Worm (Caenorhabditis elegans) whole organism, L4 larva: Measurements from ENCODE around the gene ZK632.9.

ENCODE experiments used
- D1046.2 ChIP-seq: fragments of 200-800 bp; sonication (Bioruptor generic); IDR thresholded peaks from 2 replicates; pipeline ENCODE4 v1.3.6; 2022; ENCODE audit warnings: missing genetic modification characterization, missing compliant biosample characterization
- T20F7.1 ChIP-seq: fragments of 200-800 bp; sonication (Bioruptor generic); optimal IDR thresholded peaks from 2 replicates; lab custom pipeline; 2018; ENCODE audit warnings: mild to moderate bottlenecking, missing genetic modification characterization, missing compliant biosample characterization
- Y5F2A.4 ChIP-seq: fragments of 200-800 bp; sonication (Bioruptor generic); optimal IDR thresholded peaks from 2 replicates; lab custom pipeline; 2018; ENCODE audit warnings: mild to moderate bottlenecking, missing genetic modification characterization, missing compliant biosample characterization
- Y75B8A.6 ChIP-seq: fragments of 200-800 bp; sonication (Bioruptor generic); IDR thresholded peaks from 2 replicates; pipeline ENCODE4 v1.3.6; 2022; ENCODE audit warnings: missing genetic modification reagents, missing genetic modification characterization, missing compliant biosample characterization
- ZK546.5 ChIP-seq, 2 experiments: sonication (generic microtip); optimal IDR thresholded peaks; 2 replicates each; lab custom pipeline; 2017; ENCODE audit warnings: missing biosample characterization in 2 of 2, missing genetic modification characterization in 2 of 2
- aha-1 ChIP-seq: fragments of 150-350 bp; peaks from one replicate; lab custom pipeline; 2014; ENCODE audit warnings: missing biosample characterization, missing genetic modification characterization
- aly-2 ChIP-seq: sonication (generic microtip); optimal IDR thresholded peaks from 2 replicates; lab custom pipeline; 2018; ENCODE audit warnings: missing biosample characterization, missing genetic modification characterization
- ama-1 ChIP-seq: fragments of 150-350 bp; optimal IDR thresholded peaks from 2 replicates; lab custom pipeline; 2014; ENCODE audit warnings: inconsistent platforms, mixed read lengths
- ceh-32 ChIP-seq: sonication (generic microtip); optimal IDR thresholded peaks from 2 replicates; lab custom pipeline; 2016; ENCODE audit warnings: mild to moderate bottlenecking, missing genetic modification characterization, missing compliant biosample characterization; ENCODE audit not compliant: poor library complexity
- ceh-44 ChIP-seq: fragments of 200-800 bp; sonication (Bioruptor generic); IDR thresholded peaks from 2 replicates; pipeline ENCODE4 v1.3.6; 2022; ENCODE audit warnings: missing genetic modification reagents, missing genetic modification characterization, missing compliant biosample characterization
- ces-1 ChIP-seq: fragments of 150-350 bp; sonication (generic microtip); optimal IDR thresholded peaks from 4 replicates; lab custom pipeline; 2014; ENCODE audit warnings: missing biosample characterization, missing genetic modification reagents, missing genetic modification characterization
- daf-19 ChIP-seq: fragments of 200-800 bp; sonication (Bioruptor generic); conservative IDR thresholded peaks from 2 replicates; pipeline ENCODE4 v1.3.6; 2022; ENCODE audit warnings: missing genetic modification characterization, missing compliant biosample characterization
- daf-8 ChIP-seq: fragments of 200-800 bp; sonication (Bioruptor generic); IDR thresholded peaks from 2 replicates; pipeline ENCODE4 v1.3.6; 2022; ENCODE audit warnings: missing genetic modification characterization, missing compliant biosample characterization
- dpl-1 ChIP-seq: fragments of 150-350 bp; optimal IDR thresholded peaks from 2 replicates; lab custom pipeline; 2014; ENCODE audit warnings: missing biosample characterization, missing genetic modification reagents, missing genetic modification characterization
- egl-27 ChIP-seq: sonication (generic microtip); optimal IDR thresholded peaks from 3 replicates; lab custom pipeline; 2017; ENCODE audit warnings: missing biosample characterization, missing genetic modification reagents, missing genetic modification characterization
- gei-8 ChIP-seq: fragments of 200-800 bp; sonication (Bioruptor generic); optimal IDR thresholded peaks from 2 replicates; lab custom pipeline; 2018; ENCODE audit warnings: mild to moderate bottlenecking, missing genetic modification characterization, missing compliant biosample characterization
- hif-1 ChIP-seq, 2 experiments: sonication (generic microtip); optimal IDR thresholded peaks; 2 replicates each; lab custom pipeline; 2016 to 2017; ENCODE audit warnings: missing compliant biosample characterization in 2 of 2, missing genetic modification characterization in 2 of 2, missing genetic modification reagents in 2 of 2, missing genotype in 2 of 2, mild to moderate bottlenecking in 1 of 2
- hlh-30 ChIP-seq: sonication (generic microtip); optimal IDR thresholded peaks from 2 replicates; lab custom pipeline; 2017; ENCODE audit warnings: antibody characterized with exemption, mild to moderate bottlenecking, missing genetic modification characterization, missing compliant biosample characterization; ENCODE audit not compliant: insufficient read depth
- lim-7 ChIP-seq: fragments of 200-800 bp; sonication (Bioruptor generic); IDR thresholded peaks from 2 replicates; pipeline ENCODE4 v1.3.6; 2022; ENCODE audit warnings: missing genetic modification characterization, missing compliant biosample characterization
- lin-13 ChIP-seq: fragments of 150-350 bp; optimal IDR thresholded peaks from 2 replicates; lab custom pipeline; 2014; ENCODE audit warnings: missing biosample characterization, missing genetic modification reagents, missing genetic modification characterization
- lin-29 ChIP-seq: fragments of 200-800 bp; sonication (Bioruptor generic); IDR thresholded peaks from 2 replicates; pipeline ENCODE4 v1.3.6; 2022; ENCODE audit warnings: missing genetic modification reagents, missing genetic modification characterization, missing compliant biosample characterization
- madf-9 ChIP-seq: fragments of 200-800 bp; sonication (Bioruptor generic); conservative IDR thresholded peaks from 2 replicates; pipeline ENCODE4 v1.3.6; 2022; ENCODE audit warnings: missing genetic modification reagents, missing genetic modification characterization, missing compliant biosample characterization
- mdl-1 ChIP-seq, 2 experiments: fragments of 150-350 bp in 1 of 2; sonication (generic microtip) in 1 of 2; optimal IDR thresholded peaks; 2 replicates each; lab custom pipeline; 2014 to 2017; ENCODE audit warnings: missing biosample characterization in 2 of 2, missing genetic modification characterization in 2 of 2
- mes-2 ChIP-seq: sonication (generic microtip); optimal IDR thresholded peaks from 2 replicates; lab custom pipeline; 2016; ENCODE audit warnings: missing genotype, mild to moderate bottlenecking, missing genetic modification characterization, missing compliant biosample characterization; ENCODE audit not compliant: poor library complexity, severe bottlenecking
- mxl-2 ChIP-seq: fragments of 200-800 bp; sonication (Bioruptor generic); conservative IDR thresholded peaks from 2 replicates; pipeline ENCODE4 v1.3.6; 2022; ENCODE audit warnings: missing genetic modification reagents, missing genetic modification characterization, missing compliant biosample characterization
- mxl-3 ChIP-seq: fragments of 200-800 bp; sonication (Bioruptor generic); optimal IDR thresholded peaks from 2 replicates; lab custom pipeline; 2018; ENCODE audit warnings: mild to moderate bottlenecking, missing genetic modification characterization, missing compliant biosample characterization
- nhr-11 ChIP-seq: fragments of 150-350 bp; optimal IDR thresholded peaks from 2 replicates; lab custom pipeline; 2014; ENCODE audit warnings: missing biosample characterization, missing genetic modification characterization
- nhr-25 ChIP-seq: sonication (generic microtip); optimal IDR thresholded peaks from 2 replicates; lab custom pipeline; 2017; ENCODE audit warnings: missing genetic modification characterization, mild to moderate bottlenecking, missing compliant biosample characterization, antibody characterized with exemption, moderate library complexity, borderline replicate concordance; ENCODE audit not compliant: insufficient read depth
- nhr-42 ChIP-seq: fragments of 200-800 bp; sonication (Bioruptor generic); IDR thresholded peaks from 2 replicates; pipeline ENCODE4 v1.3.6; 2022; ENCODE audit warnings: missing genetic modification characterization, missing compliant biosample characterization
- nhr-48 ChIP-seq: sonication (generic microtip); optimal IDR thresholded peaks from 2 replicates; lab custom pipeline; 2016; ENCODE audit warnings: mild to moderate bottlenecking, missing genetic modification characterization, missing compliant biosample characterization
- nhr-76 ChIP-seq: fragments of 150-350 bp; optimal IDR thresholded peaks from 2 replicates; lab custom pipeline; 2014; ENCODE audit warnings: missing biosample characterization, missing genetic modification characterization
- nhr-77 ChIP-seq: fragments of 150-350 bp; optimal IDR thresholded peaks from 2 replicates; lab custom pipeline; 2014; ENCODE audit warnings: missing biosample characterization, missing genetic modification characterization
- pha-4 ChIP-seq, 2 experiments: fragments of 150-350 bp in 1 of 2; fragments of 200-800 bp in 1 of 2; sonication (Bioruptor generic) in 1 of 2; IDR thresholded peaks in 1 of 2; optimal IDR thresholded peaks in 1 of 2; 2 replicates each; pipeline versions ENCODE4 v1.3.6 to Lab custom; 2014 to 2022; ENCODE audit warnings: missing genetic modification characterization in 2 of 2, missing genetic modification reagents in 2 of 2, missing biosample characterization in 1 of 2, missing compliant biosample characterization in 1 of 2
- rbr-2 ChIP-seq: sonication (generic microtip); optimal IDR thresholded peaks from 2 replicates; lab custom pipeline; 2016; ENCODE audit warnings: missing genotype, missing genetic modification characterization, missing compliant biosample characterization
- saeg-2 ChIP-seq: fragments of 200-800 bp; sonication (Bioruptor generic); IDR thresholded peaks from 2 replicates; pipeline ENCODE4 v1.3.6; 2022; ENCODE audit warnings: missing genetic modification reagents, missing genetic modification characterization, missing compliant biosample characterization
- set-16 ChIP-seq: fragments of 200-800 bp; sonication (Bioruptor generic); IDR thresholded peaks from 2 replicates; pipeline ENCODE4 v1.3.6; 2022; ENCODE audit warnings: missing genetic modification reagents, missing genetic modification characterization, missing compliant biosample characterization
- skn-1 ChIP-seq: fragments of 150-350 bp; optimal IDR thresholded peaks from 2 replicates; lab custom pipeline; 2014; ENCODE audit warnings: missing biosample characterization, missing genetic modification characterization
- snpc-1.2 ChIP-seq: fragments of 200-800 bp; sonication (Bioruptor generic); IDR thresholded peaks from 2 replicates; pipeline ENCODE4 v1.3.6; 2022; ENCODE audit warnings: missing genetic modification reagents, missing genetic modification characterization, missing compliant biosample characterization
- spr-3 ChIP-seq: fragments of 200-800 bp; sonication (Bioruptor generic); optimal IDR thresholded peaks from 2 replicates; lab custom pipeline; 2018; ENCODE audit warnings: mild to moderate bottlenecking, missing genetic modification characterization, missing compliant biosample characterization
- tag-97 ChIP-seq: fragments of 200-800 bp; sonication (Bioruptor generic); IDR thresholded peaks from 2 replicates; pipeline ENCODE4 v1.3.6; 2022; ENCODE audit warnings: missing genetic modification characterization, missing compliant biosample characterization
- unc-62 ChIP-seq, 3 experiments: fragments of 150-350 bp in 1 of 3; sonication (generic microtip); optimal IDR thresholded peaks in 2 of 3; peaks in 1 of 3; 1 replicate in 1 of 3; 2 replicates in 2 of 3; lab custom pipeline; 2014 to 2017; ENCODE audit warnings: missing biosample characterization in 3 of 3, missing genetic modification characterization in 3 of 3, missing genetic modification reagents in 3 of 3, missing genotype in 1 of 3
- vab-7 ChIP-seq: fragments of 200-800 bp; sonication (Bioruptor generic); IDR thresholded peaks from 2 replicates; pipeline ENCODE4 v1.3.6; 2022; ENCODE audit warnings: missing genetic modification reagents, missing genetic modification characterization, missing compliant biosample characterization
- zag-1 ChIP-seq: fragments of 150-350 bp; optimal IDR thresholded peaks from 2 replicates; lab custom pipeline; 2014; ENCODE audit warnings: missing biosample characterization, missing genetic modification characterization
- zfp-3 ChIP-seq: fragments of 200-800 bp; sonication (Bioruptor generic); conservative IDR thresholded peaks from 2 replicates; pipeline ENCODE4 v1.3.6; 2022; ENCODE audit warnings: missing genetic modification reagents, missing genetic modification characterization, missing compliant biosample characterization
- ztf-11 ChIP-seq: fragments of 150-350 bp; optimal IDR thresholded peaks from 2 replicates; lab custom pipeline; 2014; ENCODE audit warnings: missing biosample characterization, missing genetic modification characterization

ZK632.9 gene

DNA sequence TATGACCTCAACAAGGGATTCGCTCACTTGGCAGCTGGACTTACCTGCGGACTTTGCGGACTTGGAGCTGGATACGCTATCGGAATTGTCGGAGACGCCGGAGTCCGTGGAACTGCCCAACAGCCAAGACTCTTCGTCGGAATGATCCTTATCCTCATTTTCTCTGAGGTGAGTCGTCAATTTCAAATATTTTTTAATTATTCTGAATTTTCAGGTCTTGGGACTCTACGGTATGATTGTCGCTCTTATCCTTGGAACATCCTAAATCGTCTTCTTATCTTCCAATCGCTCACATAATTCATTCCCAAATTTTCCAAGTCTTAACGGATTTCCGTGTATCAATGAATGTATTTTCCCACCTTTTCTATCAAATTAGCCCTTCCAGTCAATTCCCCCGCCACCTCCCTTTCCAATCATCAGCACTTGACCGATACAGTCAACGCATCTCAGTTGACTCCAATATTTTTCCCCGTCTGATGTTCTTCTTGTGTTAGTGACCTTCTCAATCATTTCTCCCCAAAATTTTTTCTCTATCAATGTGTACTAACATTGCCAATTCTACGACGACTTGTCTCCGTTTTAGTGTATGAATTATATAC, 42.6 kb downstream of the ZK632.9 start, which contains the start of gene R10E11.6:
Gene R10E11.6 (plus strand): TSS at position 524 of the 599 bp plus-strand sequence.
- no peak for TF ChIP-seq rbr-2 (tag; lab: Kevin White, UChicago)
- 0 out of 2 replicates have a peak, but pooled peaks have one; percentile 8 for TF ChIP-seq daf-8
- no peak for TF ChIP-seq mxl-3 (GFP tag; lab: Kevin White, UChicago)
- 0 out of 2 replicates have a peak, but pooled peaks have one; percentile 11 for TF ChIP-seq D1046.2 (GFP tag; lab: Robert Waterston, UW)
- peak; percentile 33 for TF ChIP-seq Y5F2A.4 (GFP tag; lab: Kevin White, UChicago)
- no peak for TF ChIP-seq ces-1 (GFP tag; lab: Kevin White, UChicago)
- no peak for TF ChIP-seq ceh-44 (GFP tag; lab: Robert Waterston, UW)
- TF ChIP-seq mes-2 (tag; lab: Kevin White, UChicago): peak; percentile 22
- 0 out of 2 replicates have a peak, but pooled peaks have one; percentile 10 for TF ChIP-seq daf-19 (GFP tag; lab: Robert Waterston, UW)
- TF ChIP-seq aha-1: peak; percentile 92
- TF ChIP-seq, all 104 proteins: peak for 6

DNA sequence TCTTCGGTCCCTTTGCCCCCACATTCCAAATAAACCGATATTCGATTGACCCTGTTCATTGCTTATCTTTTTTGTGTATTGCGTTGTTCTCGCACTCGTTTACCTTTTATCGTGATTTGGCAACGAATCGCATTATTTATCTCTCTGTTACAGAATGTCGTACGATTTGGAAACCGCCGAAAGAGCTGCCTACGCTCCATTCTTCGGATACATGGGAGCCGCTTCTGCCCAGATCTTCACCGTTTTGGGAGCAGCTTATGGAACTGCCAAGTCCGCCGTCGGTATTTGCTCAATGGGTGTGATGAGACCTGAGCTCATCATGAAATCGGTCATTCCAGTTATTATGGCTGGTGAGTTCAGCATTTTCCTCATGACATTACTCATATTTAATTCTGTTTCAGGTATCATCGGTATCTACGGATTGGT, 43.2 kb downstream of the ZK632.9 start, which contains the start of gene vha-2:
Gene vha-2 (plus strand): TSS at position 154 of the 426 bp plus-strand sequence.
- TF ChIP-seq ZK546.5 (tag; optimal IDR thresholded peaks at IDR 0.05; lab: Kevin White, UChicago): no peak
- TF ChIP-seq nhr-76: no peak
- TF ChIP-seq gei-8: no peak
- no peak for TF ChIP-seq ceh-44 (GFP tag; lab: Robert Waterston, UW)
- no peak for TF ChIP-seq skn-1
- peak; percentile 90 for TF ChIP-seq ama-1 (lab: Kevin White, UChicago)
- no peak for TF ChIP-seq ceh-32 (tag; lab: Kevin White, UChicago)
- no peak for TF ChIP-seq tag-97 (GFP tag; lab: Robert Waterston, UW)
- no peak for TF ChIP-seq nhr-25 (tag; lab: Kevin White, UChicago)
- no peak for TF ChIP-seq hlh-30
- TF ChIP-seq set-16 (GFP tag; lab: Robert Waterston, UW): peak; percentile 23; the same call in 1 of the 2 replicates
- no peak for TF ChIP-seq egl-27 (tag; lab: Kevin White, UChicago)
- no peak for TF ChIP-seq aly-2 (tag; lab: Kevin White, UChicago)
- TF ChIP-seq mxl-3 (GFP tag; lab: Kevin White, UChicago): no peak
- TF ChIP-seq mdl-1 (tag; optimal IDR thresholded peaks at IDR 0.05; lab: Kevin White, UChicago): no peak
- no peak for TF ChIP-seq nhr-11 (tag; lab: Kevin White, UChicago)
- no peak for TF ChIP-seq snpc-1.2 (GFP tag; lab: Robert Waterston, UW)
- peak; percentile 49; the same call in 1 of the 2 replicates for TF ChIP-seq madf-9
- no peak for TF ChIP-seq ztf-11 (tag; lab: Kevin White, UChicago)
- TF ChIP-seq zfp-3 (GFP tag; lab: Robert Waterston, UW): no peak; the same call in 1 of the 2 replicates
- no peak for TF ChIP-seq saeg-2
- no peak for TF ChIP-seq zag-1 (tag; lab: Kevin White, UChicago)
- peak; percentile 38 for TF ChIP-seq pha-4 (GFP tag; IDR thresholded peaks at IDR 0.05; lab: Robert Waterston, UW)
- no peak for TF ChIP-seq pha-4 (tag; optimal IDR thresholded peaks at IDR 0.05; lab: Kevin White, UChicago)
- no peak for TF ChIP-seq hif-1 (tag; optimal IDR thresholded peaks at IDR 0.05; lab: Kevin White, UChicago)
- TF ChIP-seq mxl-2 (GFP tag; lab: Robert Waterston, UW): no peak
- no peak for TF ChIP-seq daf-19 (GFP tag; lab: Robert Waterston, UW)
- no peak for TF ChIP-seq nhr-77 (tag; lab: Kevin White, UChicago)
- TF ChIP-seq lin-29 (GFP tag; lab: Robert Waterston, UW): no peak; the same call in 1 of the 2 replicates
- no peak for TF ChIP-seq lin-13 (GFP tag; lab: Kevin White, UChicago)
- TF ChIP-seq aha-1: no peak
- no peak for TF ChIP-seq Y75B8A.6
- TF ChIP-seq nhr-48 (tag; lab: Kevin White, UChicago): peak; percentile 10
- TF ChIP-seq lim-7 (GFP tag; lab: Robert Waterston, UW): no peak
- no peak for TF ChIP-seq vab-7 (GFP tag; lab: Robert Waterston, UW)
- no peak for TF ChIP-seq nhr-42 (GFP tag; lab: Robert Waterston, UW)
- TF ChIP-seq dpl-1 (GFP tag; lab: Kevin White, UChicago): no peak
- no peak for TF ChIP-seq spr-3 (GFP tag; lab: Kevin White, UChicago)
- TF ChIP-seq ces-1 (GFP tag; lab: Kevin White, UChicago): no peak
- TF ChIP-seq unc-62 (GFP tag; optimal IDR thresholded peaks at IDR 0.05 in 1 of 2; lab: Kevin White, UChicago): peak in 1 of 2 experiments; percentile 91
- no peak for TF ChIP-seq unc-62 (tag; optimal IDR thresholded peaks at IDR 0.05; lab: Kevin White, UChicago)
- no peak for TF ChIP-seq rbr-2 (tag; lab: Kevin White, UChicago)
- TF ChIP-seq T20F7.1 (GFP tag; lab: Kevin White, UChicago): peak; percentile 61
